Worm (Caenorhabditis elegans) whole organism, early embryonic: ENCODE measurements around the gene C48B4.7.

ENCODE experiments used
- B0310.2 ChIP-seq: sonication (generic microtip); optimal IDR thresholded peaks from 2 replicates; lab custom pipeline; 2016; ENCODE audit warnings: mild to moderate bottlenecking, missing genetic modification characterization, missing compliant biosample characterization
- F13C5.2 ChIP-seq: sonication (generic microtip); optimal IDR thresholded peaks from 2 replicates; lab custom pipeline; 2017; ENCODE audit warnings: mild to moderate bottlenecking, missing genetic modification characterization, inconsistent platforms, missing compliant biosample characterization
- aly-1 ChIP-seq: sonication (generic microtip); optimal IDR thresholded peaks from 2 replicates; lab custom pipeline; 2016; ENCODE audit warnings: missing genetic modification characterization, missing compliant biosample characterization
- ama-1 ChIP-seq: fragments of 150-350 bp; optimal IDR thresholded peaks from 2 replicates; lab custom pipeline; 2014
- ceh-13 ChIP-seq: fragments of 200-800 bp; sonication (Bioruptor generic); optimal IDR thresholded peaks from 2 replicates; lab custom pipeline; 2018; ENCODE audit warnings: mild to moderate bottlenecking, missing genetic modification characterization, missing compliant biosample characterization
- ceh-36 ChIP-seq: sonication (generic microtip); optimal IDR thresholded peaks from 2 replicates; lab custom pipeline; 2016; ENCODE audit warnings: missing genetic modification characterization, inconsistent platforms, missing compliant biosample characterization
- ets-7 ChIP-seq: sonication (generic microtip); optimal IDR thresholded peaks from 2 replicates; lab custom pipeline; 2016; ENCODE audit warnings: missing genotype, missing genetic modification characterization, missing compliant biosample characterization
- flt-1 ChIP-seq: fragments of 200-800 bp; sonication (Bioruptor generic); IDR thresholded peaks from 2 replicates; pipeline ENCODE4 v1.3.6; 2022; ENCODE audit warnings: missing genetic modification characterization, missing compliant biosample characterization
- hmbx-1 ChIP-seq: sonication (generic microtip); optimal IDR thresholded peaks from 2 replicates; lab custom pipeline; 2016; ENCODE audit warnings: mild to moderate bottlenecking, missing genetic modification characterization, missing compliant biosample characterization
- hmg-4 ChIP-seq: fragments of 200-800 bp; sonication (Bioruptor generic); optimal IDR thresholded peaks from 2 replicates; lab custom pipeline; 2018; ENCODE audit warnings: mild to moderate bottlenecking, missing genetic modification characterization, missing compliant biosample characterization
- hnd-1 ChIP-seq: sonication (generic microtip); optimal IDR thresholded peaks from 2 replicates; lab custom pipeline; 2016; ENCODE audit warnings: missing genetic modification characterization, missing compliant biosample characterization
- pes-1 ChIP-seq: fragments of 200-800 bp; sonication (Bioruptor generic); IDR thresholded peaks from 2 replicates; pipeline ENCODE4 v1.3.6; 2022; ENCODE audit warnings: missing genetic modification reagents, missing genetic modification characterization, missing compliant biosample characterization
- scrt-1 ChIP-seq: fragments of 200-800 bp; sonication (Bioruptor generic); IDR thresholded peaks from 2 replicates; pipeline ENCODE4 v1.3.6; 2022; ENCODE audit warnings: missing genetic modification characterization, missing compliant biosample characterization
- sea-1 ChIP-seq: fragments of 200-800 bp; sonication (Bioruptor generic); conservative IDR thresholded peaks from 2 replicates; pipeline ENCODE4 v1.3.6; 2022; ENCODE audit warnings: missing genetic modification characterization, missing compliant biosample characterization
- tbx-11 ChIP-seq: fragments of 200-800 bp; sonication (Bioruptor generic); IDR thresholded peaks from 2 replicates; pipeline ENCODE4 v1.3.6; 2022; ENCODE audit warnings: missing genetic modification characterization, missing compliant biosample characterization
- tbx-37 ChIP-seq: fragments of 200-800 bp; sonication (Bioruptor generic); conservative IDR thresholded peaks from 2 replicates; pipeline ENCODE4 v1.3.6; 2022; ENCODE audit warnings: missing genetic modification reagents, missing genetic modification characterization, missing compliant biosample characterization
- tra-4 ChIP-seq: sonication (generic microtip); optimal IDR thresholded peaks from 2 replicates; lab custom pipeline; 2017; ENCODE audit warnings: missing genetic modification characterization, missing compliant biosample characterization

C48B4.7 gene

ce11 chrIII:9538655-9539155 is 20.5 kb downstream of the C48B4.7 start, which contains the start of gene ZK1098.3:
ZK1098.3 (minus strand) TSS chrIII:9538705.
- TF ChIP-seq F13C5.2: no peak
- no peak for TF ChIP-seq hmg-4 (GFP tag; lab: Kevin White, UChicago)
- no peak for TF ChIP-seq ets-7 (tag; lab: Kevin White, UChicago)
- no peak for TF ChIP-seq B0310.2 (tag; lab: Kevin White, UChicago)
- TF ChIP-seq ceh-36 (tag; lab: Kevin White, UChicago): no peak
- no peak for TF ChIP-seq sea-1
- TF ChIP-seq ama-1 (lab: Kevin White, UChicago): no peak
- TF ChIP-seq pes-1: no peak
- TF ChIP-seq hnd-1 (tag; lab: Kevin White, UChicago): no peak
- no peak for TF ChIP-seq tra-4 (tag; lab: Kevin White, UChicago)
- no peak for TF ChIP-seq ceh-13 (GFP tag; lab: Kevin White, UChicago)
- no peak for TF ChIP-seq tbx-37

ce11 chrIII:9528824-9529223 is 30.4 kb downstream of the C48B4.7 start, which contains the start of gene ZK1098.2:
ZK1098.2 (plus strand) TSS chrIII:9529159.
- no peak for TF ChIP-seq aly-1
- TF ChIP-seq pes-1: no peak
- TF ChIP-seq scrt-1 (GFP tag; lab: Robert Waterston, UW): no peak
- TF ChIP-seq tra-4 (tag; lab: Kevin White, UChicago): no peak
- no peak for TF ChIP-seq hnd-1 (tag; lab: Kevin White, UChicago)
- no peak for TF ChIP-seq tbx-11
- TF ChIP-seq hmbx-1 (tag; lab: Kevin White, UChicago): no peak
- no peak for TF ChIP-seq ama-1 (lab: Kevin White, UChicago)
- TF ChIP-seq ceh-13 (GFP tag; lab: Kevin White, UChicago): no peak
- no peak for TF ChIP-seq tbx-37
- TF ChIP-seq flt-1 (GFP tag; lab: Robert Waterston, UW): no peak
- TF ChIP-seq B0310.2 (tag; lab: Kevin White, UChicago): no peak
- no peak for TF ChIP-seq hmg-4 (GFP tag; lab: Kevin White, UChicago)
- TF ChIP-seq ceh-36 (tag; lab: Kevin White, UChicago): no peak
- no peak for TF ChIP-seq F13C5.2

- TF ChIP-seq ceh-13 (GFP tag; lab: Kevin White, UChicago): no peak
- no peak for TF ChIP-seq flt-1 (GFP tag; lab: Robert Waterston, UW)
- TF ChIP-seq tbx-11: no peak
- TF ChIP-seq hmbx-1 (tag; lab: Kevin White, UChicago): no peak
- no peak for TF ChIP-seq aly-1
- TF ChIP-seq F13C5.2: no peak
- TF ChIP-seq sea-1: no peak
- TF ChIP-seq pes-1: no peak
- TF ChIP-seq tra-4 (tag; lab: Kevin White, UChicago): no peak
- TF ChIP-seq ama-1 (lab: Kevin White, UChicago): no peak
- TF ChIP-seq ceh-36 (tag; lab: Kevin White, UChicago): no peak
- no peak for TF ChIP-seq B0310.2 (tag; lab: Kevin White, UChicago)
- TF ChIP-seq tbx-37: no peak
- no peak for TF ChIP-seq hnd-1 (tag; lab: Kevin White, UChicago)
- TF ChIP-seq hmg-4 (GFP tag; lab: Kevin White, UChicago): no peak
- no peak for TF ChIP-seq scrt-1 (GFP tag; lab: Robert Waterston, UW)
Observed at ce11 chrIII:9526851-9527250, 32.4 kb downstream of the C48B4.7 start, which contains the start of gene ZK1098.6. ZK1098.6 (plus strand) TSS chrIII:9527151.

- TF ChIP-seq hmbx-1 (tag; lab: Kevin White, UChicago): no peak
- TF ChIP-seq flt-1 (GFP tag; lab: Robert Waterston, UW): no peak
Observed at ce11 chrIII:9525252-9525651, 34.0 kb downstream of the C48B4.7 start, which contains the start of gene trpp-3. trpp-3 (plus strand) TSS chrIII:9525552.

ce11 chrIII:9523581-9523980 is 35.6 kb downstream of the C48B4.7 start, which contains the start of gene mrps-23:
mrps-23 (minus strand) TSS chrIII:9523672.
- TF ChIP-seq hmbx-1 (tag; lab: Kevin White, UChicago): no peak
- no peak for TF ChIP-seq hnd-1 (tag; lab: Kevin White, UChicago)
- TF ChIP-seq ceh-36 (tag; lab: Kevin White, UChicago): no peak
- TF ChIP-seq hmg-4 (GFP tag; lab: Kevin White, UChicago): peak; percentile 7
- TF ChIP-seq pes-1: no peak

ce11 chrIII:9521410-9522090 is 37.7 kb downstream of the C48B4.7 start, which contains the start of the genes clu-1 and prp-40:
clu-1 (minus strand) TSS chrIII:9521460.
prp-40 (plus strand) TSS chrIII:9522075.
- no peak for TF ChIP-seq tbx-11
- TF ChIP-seq F13C5.2: peak; percentile 36
- 0 out of 2 replicates have a peak, but pooled peaks have one; percentile 13 for TF ChIP-seq tbx-37
- peak; percentile 37 for TF ChIP-seq hmg-4 (GFP tag; lab: Kevin White, UChicago)

ce11 chrIII:9516148-9516547 is 43.1 kb downstream of the C48B4.7 start, which contains the start of gene F55H2.7:
F55H2.7 (minus strand) TSS chrIII:9516248.
- TF ChIP-seq F13C5.2 (no peak), hmg-4 (GFP tag; lab: Kevin White, UChicago) (no peak), tra-4 (tag; lab: Kevin White, UChicago) (no peak), scrt-1 (GFP tag; lab: Robert Waterston, UW) (no peak), hmbx-1 (tag; lab: Kevin White, UChicago) (no peak), ama-1 (lab: Kevin White, UChicago) (no peak), pes-1 (no peak)

ce11 chrIII:9513569-9513968 is 45.7 kb downstream of the C48B4.7 start, which contains the start of gene F55H2.8:
F55H2.8 (plus strand) TSS chrIII:9513869.
- TF ChIP-seq hmbx-1 (tag; lab: Kevin White, UChicago) (no peak), ceh-36 (tag; lab: Kevin White, UChicago) (no peak), tra-4 (tag; lab: Kevin White, UChicago) (no peak), pes-1 (no peak), tbx-11 (no peak), F13C5.2 (no peak), hnd-1 (tag; lab: Kevin White, UChicago) (no peak)
